Fruit fly (Drosophila melanogaster) whole organism, embryonic: Measurements from ENCODE around the gene Tim9b.

Source experiments
- Blimp-1 ChIP-seq: fragments of 200-800 bp; sonication (Bioruptor generic); optimal IDR thresholded peaks from 3 replicates; lab custom pipeline; 2018; ENCODE audit warnings: missing biosample characterization, missing genetic modification characterization, mild to moderate bottlenecking, moderate library complexity, missing genetic modification reagents
- CG10209 ChIP-seq: fragments of 200-800 bp; sonication (Bioruptor generic); optimal IDR thresholded peaks from 3 replicates; lab custom pipeline; 2017; ENCODE audit warnings: missing biosample characterization, mild to moderate bottlenecking, missing genetic modification characterization, missing genetic modification reagents
- CG10274 ChIP-seq: fragments of 200-800 bp; sonication (Bioruptor generic); optimal IDR thresholded peaks from 3 replicates; lab custom pipeline; 2017; ENCODE audit warnings: missing biosample characterization, mild to moderate bottlenecking, missing genetic modification characterization
- CG12299 ChIP-seq: fragments of 200-800 bp; sonication (Bioruptor generic); optimal IDR thresholded peaks from 2 replicates; lab custom pipeline; 2018; ENCODE audit warnings: missing biosample characterization, mild to moderate bottlenecking, missing genetic modification characterization
- CG12659 ChIP-seq: fragments of 200-800 bp; sonication (Bioruptor generic); optimal IDR thresholded peaks from 3 replicates; lab custom pipeline; 2017; ENCODE audit warnings: mild to moderate bottlenecking, missing biosample characterization, missing genetic modification reagents, missing genetic modification characterization
- CG12744 ChIP-seq: fragments of 200-800 bp; sonication (Bioruptor generic); optimal IDR thresholded peaks from 2 replicates; lab custom pipeline; 2016; ENCODE audit warnings: missing biosample characterization, missing genetic modification characterization
- CG12942 ChIP-seq: fragments of 200-800 bp; sonication (Bioruptor generic); optimal IDR thresholded peaks from 3 replicates; lab custom pipeline; 2016; ENCODE audit warnings: missing biosample characterization, missing genetic modification characterization
- CG13775 ChIP-seq: fragments of 200-800 bp; sonication (Bioruptor generic); optimal IDR thresholded peaks from 3 replicates; lab custom pipeline; 2017; ENCODE audit warnings: missing biosample characterization, mild to moderate bottlenecking, missing genetic modification characterization
- CG14965 ChIP-seq: fragments of 200-800 bp; sonication (Bioruptor generic); optimal IDR thresholded peaks from 2 replicates; lab custom pipeline; 2016; ENCODE audit warnings: missing biosample characterization, missing genetic modification characterization, borderline replicate concordance
- CG15269 ChIP-seq: fragments of 200-800 bp; sonication (Bioruptor generic); optimal IDR thresholded peaks from 2 replicates; lab custom pipeline; 2018; ENCODE audit warnings: missing biosample characterization, mild to moderate bottlenecking, missing genetic modification characterization, moderate library complexity
- CG17612 ChIP-seq: fragments of 200-800 bp; sonication (Bioruptor generic); IDR thresholded peaks from 2 replicates; pipeline ENCODE4 v1.3.6; 2022; ENCODE audit warnings: missing biosample characterization, missing genetic modification characterization
- CG1832 ChIP-seq: fragments of 200-800 bp; sonication (Bioruptor generic); optimal IDR thresholded peaks from 2 replicates; lab custom pipeline; 2017; ENCODE audit warnings: missing biosample characterization, mild to moderate bottlenecking, missing genetic modification characterization, inconsistent platforms
- CG2875 ChIP-seq: fragments of 200-800 bp; sonication (Bioruptor generic); optimal IDR thresholded peaks from 2 replicates; lab custom pipeline; 2017; ENCODE audit warnings: missing biosample characterization, mild to moderate bottlenecking, missing genetic modification characterization, missing genetic modification reagents
- CG3995 ChIP-seq: fragments of 200-800 bp; sonication (Bioruptor generic); optimal IDR thresholded peaks from 3 replicates; lab custom pipeline; 2016; ENCODE audit warnings: missing biosample characterization, missing genetic modification characterization
- CG4707 ChIP-seq: fragments of 200-800 bp; sonication (Bioruptor generic); optimal IDR thresholded peaks from 2 replicates; lab custom pipeline; 2018; ENCODE audit warnings: missing biosample characterization, mild to moderate bottlenecking, missing genetic modification characterization, moderate library complexity
- CG6272 ChIP-seq: fragments of 200-800 bp; sonication (Bioruptor generic); IDR thresholded peaks from 2 replicates; pipeline ENCODE4 v1.3.6; 2022; ENCODE audit warnings: missing biosample characterization, missing genetic modification characterization
- CG7928 ChIP-seq: fragments of 200-800 bp; sonication (Bioruptor generic); optimal IDR thresholded peaks from 2 replicates; lab custom pipeline; 2017; ENCODE audit warnings: missing biosample characterization, mild to moderate bottlenecking, missing genetic modification characterization
- CG8359 ChIP-seq: fragments of 200-800 bp; sonication (Bioruptor generic); optimal IDR thresholded peaks from 2 replicates; lab custom pipeline; 2017; ENCODE audit warnings: missing biosample characterization, mild to moderate bottlenecking, missing genetic modification characterization, borderline replicate concordance
- CG8388 ChIP-seq: fragments of 200-800 bp; sonication (Bioruptor generic); optimal IDR thresholded peaks from 2 replicates; lab custom pipeline; 2019; ENCODE audit warnings: missing biosample characterization, mild to moderate bottlenecking, missing genetic modification characterization, moderate library complexity
- CTCF ChIP-seq: fragments of 200-800 bp; sonication (Bioruptor generic); optimal IDR thresholded peaks from 2 replicates; lab custom pipeline; 2017; ENCODE audit warnings: missing biosample characterization, mild to moderate bottlenecking, missing genetic modification characterization, moderate library complexity
- CoRest ChIP-seq: fragments of 200-800 bp; sonication (Bioruptor generic); optimal IDR thresholded peaks from 3 replicates; lab custom pipeline; 2018; ENCODE audit warnings: missing biosample characterization, mild to moderate bottlenecking, missing genetic modification characterization, moderate library complexity
- D19B ChIP-seq: fragments of 200-800 bp; sonication (Bioruptor generic); optimal IDR thresholded peaks from 2 replicates; lab custom pipeline; 2017; ENCODE audit warnings: missing biosample characterization, mild to moderate bottlenecking, missing genetic modification characterization
- Deaf1 ChIP-seq: fragments of 200-800 bp; optimal IDR thresholded peaks from 3 replicates; lab custom pipeline; 2019; ENCODE audit warnings: missing biosample characterization, mild to moderate bottlenecking, missing genetic modification characterization, moderate library complexity
- Dfd ChIP-seq, 2 experiments: fragments of >200 bp; optimal IDR thresholded peaks; 2 replicates each; lab custom pipeline; 2017; ENCODE audit warnings: missing biosample characterization in 2 of 2, missing genetic modification characterization in 2 of 2
- Dll ChIP-seq: fragments of 200-800 bp; sonication (Bioruptor generic); IDR thresholded peaks from 4 replicates; pipeline ENCODE4 v1.3.6; 2022; ENCODE audit warnings: missing biosample characterization, missing genetic modification characterization; ENCODE audit not compliant: partially characterized antibody
- HLH4C ChIP-seq: fragments of 200-800 bp; sonication (Bioruptor generic); IDR thresholded peaks from 3 replicates; pipeline ENCODE4 v1.3.6; 2022; ENCODE audit warnings: missing biosample characterization, missing genetic modification characterization; ENCODE audit not compliant: partially characterized antibody
- HLH54F ChIP-seq: fragments of 200-800 bp; sonication (Bioruptor generic); optimal IDR thresholded peaks from 3 replicates; lab custom pipeline; 2016; ENCODE audit warnings: missing biosample characterization, missing genetic modification characterization
- Kr ChIP-seq: fragments of 200-800 bp; sonication (Bioruptor generic); optimal IDR thresholded peaks from 2 replicates; lab custom pipeline; 2017; ENCODE audit warnings: missing biosample characterization, mild to moderate bottlenecking, missing genetic modification characterization
- Mad ChIP-seq: fragments of 200-800 bp; sonication (Bioruptor generic); optimal IDR thresholded peaks from 2 replicates; lab custom pipeline; 2016; ENCODE audit warnings: missing biosample characterization, missing genetic modification characterization
- NC2α ChIP-seq: fragments of 200-800 bp; sonication (Bioruptor generic); optimal IDR thresholded peaks from 2 replicates; lab custom pipeline; 2016; ENCODE audit warnings: missing biosample characterization, missing genetic modification characterization
- NC2β ChIP-seq: fragments of 200-800 bp; sonication (Bioruptor generic); optimal IDR thresholded peaks from 2 replicates; lab custom pipeline; 2016; ENCODE audit warnings: missing biosample characterization, missing genetic modification characterization
- Nf-YB ChIP-seq: fragments of 200-800 bp; sonication (Bioruptor generic); optimal IDR thresholded peaks from 3 replicates; lab custom pipeline; 2019; ENCODE audit warnings: missing biosample characterization, mild to moderate bottlenecking, missing genetic modification characterization, moderate library complexity
- Oli ChIP-seq: fragments of 200-800 bp; sonication (Bioruptor generic); optimal IDR thresholded peaks from 2 replicates; lab custom pipeline; 2018; ENCODE audit warnings: missing biosample characterization, mild to moderate bottlenecking, missing genetic modification characterization, moderate library complexity
- Rx ChIP-seq: fragments of 200-800 bp; sonication (Bioruptor generic); IDR thresholded peaks from 2 replicates; pipeline ENCODE4 v1.3.6; 2022; ENCODE audit warnings: missing biosample characterization, missing genetic modification characterization
- Sox100B ChIP-seq: fragments of 200-800 bp; sonication (Bioruptor generic); optimal IDR thresholded peaks from 3 replicates; lab custom pipeline; 2018; ENCODE audit warnings: missing biosample characterization, mild to moderate bottlenecking, missing genetic modification characterization
- Taf1 ChIP-seq: fragments of 200-800 bp; sonication (Bioruptor generic); IDR thresholded peaks from 2 replicates; pipeline ENCODE4 v1.3.6; 2022; ENCODE audit warnings: missing biosample characterization, missing genetic modification characterization
- Xrp1 ChIP-seq: fragments of 200-800 bp; sonication (Bioruptor generic); IDR thresholded peaks from 2 replicates; pipeline ENCODE4 v1.3.6; 2022; ENCODE audit warnings: missing biosample characterization, missing genetic modification characterization
- bcd ChIP-seq: fragments of 200-800 bp; sonication (Bioruptor generic); optimal IDR thresholded peaks from 2 replicates; lab custom pipeline; 2017; ENCODE audit warnings: missing biosample characterization, mild to moderate bottlenecking, missing genetic modification characterization
- caup ChIP-seq: fragments of 200-800 bp; sonication (Bioruptor generic); optimal IDR thresholded peaks from 3 replicates; lab custom pipeline; 2017; ENCODE audit warnings: missing biosample characterization, mild to moderate bottlenecking, missing genetic modification characterization, moderate library complexity; ENCODE audit not compliant: severe bottlenecking
- chn ChIP-seq: fragments of 200-800 bp; sonication (Bioruptor generic); optimal IDR thresholded peaks from 2 replicates; lab custom pipeline; 2016; ENCODE audit warnings: missing biosample characterization, missing genetic modification characterization
- da ChIP-seq: fragments of 200-800 bp; sonication (Bioruptor generic); optimal IDR thresholded peaks from 2 replicates; lab custom pipeline; 2016; ENCODE audit warnings: missing biosample characterization, missing genetic modification characterization
- dmrt99B ChIP-seq: fragments of 200-800 bp; sonication (Bioruptor generic); optimal IDR thresholded peaks from 2 replicates; lab custom pipeline; 2018; ENCODE audit warnings: missing biosample characterization, mild to moderate bottlenecking, missing genetic modification characterization, moderate library complexity
- gce ChIP-seq: fragments of 200-800 bp; sonication (Bioruptor generic); IDR thresholded peaks from 3 replicates; pipeline ENCODE4 v1.3.6; 2022; ENCODE audit warnings: missing biosample characterization, missing genetic modification characterization
- gcm2 ChIP-seq: fragments of 200-800 bp; sonication (Bioruptor generic); optimal IDR thresholded peaks from 2 replicates; lab custom pipeline; 2016; ENCODE audit warnings: missing biosample characterization, missing genetic modification characterization
- gt ChIP-seq: fragments of 200-800 bp; sonication (Bioruptor generic); IDR thresholded peaks from 2 replicates; pipeline ENCODE4 v1.3.6; 2022; ENCODE audit warnings: missing biosample characterization, missing genetic modification characterization
- h ChIP-seq: fragments of >200 bp; optimal IDR thresholded peaks from 2 replicates; lab custom pipeline; 2017
- lov ChIP-seq, 2 experiments: fragments of 200-800 bp in 1 of 2; fragments of >200 bp in 1 of 2; sonication (Bioruptor generic) in 1 of 2; IDR thresholded peaks in 1 of 2; optimal IDR thresholded peaks in 1 of 2; 2 replicates in 1 of 2; 3 replicates in 1 of 2; pipeline versions ENCODE4 v1.3.6 to Lab custom; 2017 to 2022; ENCODE audit warnings: missing biosample characterization in 1 of 2, missing genetic modification characterization in 1 of 2
- pita ChIP-seq: fragments of 200-800 bp; sonication (Bioruptor generic); optimal IDR thresholded peaks from 2 replicates; lab custom pipeline; 2017; ENCODE audit warnings: missing biosample characterization, mild to moderate bottlenecking, missing genetic modification characterization
- rib ChIP-seq: fragments of 200-800 bp; sonication (Bioruptor generic); IDR thresholded peaks from 2 replicates; pipeline ENCODE4 v1.3.6; 2022; ENCODE audit warnings: missing biosample characterization, missing genetic modification characterization
- ro ChIP-seq: fragments of 200-800 bp; sonication (Bioruptor generic); IDR thresholded peaks from 2 replicates; pipeline ENCODE4 v1.3.6; 2022; ENCODE audit warnings: missing biosample characterization, missing genetic modification characterization
- sens-2 ChIP-seq: fragments of 200-800 bp; sonication (Bioruptor generic); IDR thresholded peaks from 2 replicates; pipeline ENCODE4 v1.3.6; 2022; ENCODE audit warnings: missing biosample characterization, missing genetic modification characterization
- wdn ChIP-seq: fragments of 200-800 bp; sonication (Bioruptor generic); IDR thresholded peaks from 2 replicates; pipeline ENCODE4 v1.3.6; 2022; ENCODE audit warnings: missing biosample characterization, missing genetic modification characterization

The Tim9b gene

DNA sequence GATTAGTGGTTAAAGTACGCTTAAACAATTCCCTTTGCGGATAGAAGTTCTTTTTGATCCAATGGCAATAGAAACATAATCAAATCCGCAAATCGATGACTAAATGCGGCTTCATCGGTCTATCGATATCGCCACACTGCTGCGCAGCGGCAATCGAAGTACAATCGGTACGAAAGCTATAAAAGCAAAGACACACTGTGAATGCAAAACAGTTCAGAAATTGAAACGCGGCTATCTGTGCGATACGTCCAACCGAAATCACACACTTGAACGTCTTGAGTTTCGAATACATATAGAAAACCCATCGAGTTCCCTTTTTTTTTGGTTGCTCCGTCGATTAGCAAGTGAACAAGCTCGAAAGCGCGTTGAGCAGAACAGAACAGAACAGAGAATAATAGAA is 13.3 kb downstream of the Tim9b start, which contains the start of gene CG14207 (continued):
- TF ChIP-seq rib (GFP tag; lab: Robert Waterston, UW) (peak; percentile 54; the same call in 1 of the 2 replicates), CG15269 (tag; lab: Kevin White, UChicago) (peak; percentile 31), CoRest (no peak), CG10209 (GFP tag; lab: Kevin White, UChicago) (no peak), ro (no peak), CG6272 (GFP tag; lab: Robert Waterston, UW) (no peak), Xrp1 (GFP tag; lab: Robert Waterston, UW) (no peak), Sox100B (GFP tag; lab: Kevin White, UChicago) (no peak), CG3995 (GFP tag; lab: Kevin White, UChicago) (no peak), wdn (GFP tag; lab: Robert Waterston, UW) (no peak), sens-2 (no peak), CG17612 (GFP tag; lab: Robert Waterston, UW) (no peak), gt (no peak), CG12299 (tag; lab: Kevin White, UChicago) (peak; percentile 1), CG12744 (no peak), lov (optimal IDR thresholded peaks at IDR 0.05; lab: Kevin White, UChicago) (no peak), lov (GFP tag; IDR thresholded peaks at IDR 0.05; lab: Robert Waterston, UW) (no peak), NC2β (GFP tag; lab: Kevin White, UChicago) (peak; percentile 42), da (GFP tag; lab: Kevin White, UChicago) (no peak), CG4707 (GFP tag; lab: Kevin White, UChicago) (no peak), CG1832 (GFP tag; lab: Kevin White, UChicago) (no peak), CG8359 (GFP tag; lab: Kevin White, UChicago) (no peak), Deaf1 (peak; percentile 10), CG8388 (GFP tag; lab: Kevin White, UChicago) (no peak), Kr (GFP tag; lab: Kevin White, UChicago) (no peak), bcd (GFP tag; lab: Kevin White, UChicago) (no peak), D19B (no peak), Taf1 (GFP tag; lab: Robert Waterston, UW) (no peak), NC2α (GFP tag; lab: Kevin White, UChicago) (no peak), CG2875 (GFP tag; lab: Kevin White, UChicago) (no peak), dmrt99B (peak; percentile 16), gce (GFP tag; lab: Robert Waterston, UW) (no peak), chn (GFP tag; lab: Kevin White, UChicago) (no peak), gcm2 (GFP tag; lab: Kevin White, UChicago) (no peak), h (no peak), Nf-YB (no peak), CG7928 (GFP tag; lab: Kevin White, UChicago) (no peak), pita (no peak), Blimp-1 (no peak), caup (GFP tag; lab: Kevin White, UChicago) (peak; percentile 49), CG13775 (no peak), Dll (GFP tag; lab: Robert Waterston, UW) (peak; percentile 67), CG10274 (GFP tag; lab: Kevin White, UChicago) (no peak), CTCF (GFP tag; lab: Kevin White, UChicago) (no peak), HLH4C (GFP tag; lab: Robert Waterston, UW) (peak; percentile 88), HLH54F (GFP tag; lab: Kevin White, UChicago) (no peak), Rx (GFP tag; lab: Robert Waterston, UW) (no peak), Dfd (GFP tag; optimal IDR thresholded peaks at IDR 0.05; lab: Kevin White, UChicago) (no peak), CG14965 (GFP tag; lab: Kevin White, UChicago) (no peak), Oli (tag; lab: Kevin White, UChicago) (no peak), CG12942 (GFP tag; lab: Kevin White, UChicago) (no peak), CG12659 (GFP tag; lab: Kevin White, UChicago) (peak; percentile 29), Mad (GFP tag; lab: Kevin White, UChicago) (no peak)
